Fruit fly (Drosophila melanogaster) whole organism, embryonic: ENCODE measurements around the gene Rpn9.

Experiments
- Atf6 ChIP-seq: fragments of 200-800 bp; sonication (Bioruptor generic); IDR thresholded peaks from 2 replicates; pipeline ENCODE4 v1.3.6; 2022; ENCODE audit warnings: missing biosample characterization, missing genetic modification characterization
- Bteb2 ChIP-seq: fragments of 200-800 bp; sonication (Bioruptor generic); optimal IDR thresholded peaks from 2 replicates; lab custom pipeline; 2016; ENCODE audit warnings: missing biosample characterization, missing genetic modification characterization
- CG1024 ChIP-seq: fragments of 200-800 bp; sonication (Bioruptor generic); IDR thresholded peaks from 2 replicates; pipeline ENCODE4 v1.3.6; 2022; ENCODE audit warnings: missing biosample characterization, missing genetic modification characterization
- CG11504 ChIP-seq: fragments of 200-800 bp; sonication (Bioruptor generic); optimal IDR thresholded peaks from 3 replicates; lab custom pipeline; 2019; ENCODE audit warnings: missing biosample characterization, mild to moderate bottlenecking, missing genetic modification characterization, moderate library complexity
- CG12104 ChIP-seq: fragments of 200-800 bp; sonication (Bioruptor generic); optimal IDR thresholded peaks from 3 replicates; lab custom pipeline; 2016; ENCODE audit warnings: missing biosample characterization, missing genetic modification characterization
- CG13296 ChIP-seq: fragments of 200-800 bp; sonication (Bioruptor generic); optimal IDR thresholded peaks from 3 replicates; lab custom pipeline; 2018; ENCODE audit warnings: missing biosample characterization, mild to moderate bottlenecking, missing genetic modification characterization
- CG14710 ChIP-seq: fragments of 200-800 bp; sonication (Bioruptor generic); optimal IDR thresholded peaks from 3 replicates; lab custom pipeline; 2019; ENCODE audit warnings: missing biosample characterization, mild to moderate bottlenecking, missing genetic modification characterization, moderate library complexity
- CG14860 ChIP-seq: fragments of 200-800 bp; sonication (Bioruptor generic); IDR thresholded peaks from 3 replicates; pipeline ENCODE4 v1.3.6; 2022; ENCODE audit warnings: missing biosample characterization, missing genetic modification characterization; ENCODE audit not compliant: partially characterized antibody
- CG15011 ChIP-seq: fragments of 200-800 bp; sonication (Bioruptor generic); optimal IDR thresholded peaks from 3 replicates; lab custom pipeline; 2018; ENCODE audit warnings: missing biosample characterization, mild to moderate bottlenecking, missing genetic modification characterization
- CG18619 ChIP-seq: fragments of 200-800 bp; sonication (Bioruptor generic); optimal IDR thresholded peaks from 3 replicates; lab custom pipeline; 2017; ENCODE audit warnings: missing biosample characterization, mild to moderate bottlenecking, missing genetic modification characterization
- CG2678 ChIP-seq: fragments of 200-800 bp; sonication (Bioruptor generic); optimal IDR thresholded peaks from 3 replicates; lab custom pipeline; 2019; ENCODE audit warnings: missing biosample characterization, mild to moderate bottlenecking, missing genetic modification characterization, moderate library complexity
- CG2889 ChIP-seq: fragments of 200-800 bp; sonication (Bioruptor generic); IDR thresholded peaks from 3 replicates; pipeline ENCODE4 v1.3.6; 2022; ENCODE audit warnings: missing biosample characterization, missing genetic modification characterization
- CG3065 ChIP-seq: fragments of 200-800 bp; sonication (Bioruptor generic); optimal IDR thresholded peaks from 2 replicates; lab custom pipeline; 2016; ENCODE audit warnings: missing biosample characterization, missing genetic modification characterization
- CG3995 ChIP-seq: fragments of 200-800 bp; sonication (Bioruptor generic); optimal IDR thresholded peaks from 3 replicates; lab custom pipeline; 2016; ENCODE audit warnings: missing biosample characterization, missing genetic modification characterization
- CG4424 ChIP-seq: fragments of 200-800 bp; sonication (Bioruptor generic); optimal IDR thresholded peaks from 3 replicates; lab custom pipeline; 2016; ENCODE audit warnings: missing biosample characterization, missing genetic modification characterization
- CG6654 ChIP-seq: fragments of 200-800 bp; sonication (Bioruptor generic); optimal IDR thresholded peaks from 2 replicates; lab custom pipeline; 2017; ENCODE audit warnings: missing biosample characterization, mild to moderate bottlenecking, missing genetic modification characterization
- CG7271 ChIP-seq: fragments of 200-800 bp; sonication (Bioruptor generic); optimal IDR thresholded peaks from 2 replicates; lab custom pipeline; 2018; ENCODE audit warnings: missing biosample characterization, mild to moderate bottlenecking, missing genetic modification characterization, moderate library complexity
- CG8359 ChIP-seq: fragments of 200-800 bp; sonication (Bioruptor generic); optimal IDR thresholded peaks from 2 replicates; lab custom pipeline; 2017; ENCODE audit warnings: missing biosample characterization, mild to moderate bottlenecking, missing genetic modification characterization, borderline replicate concordance
- CG8478 ChIP-seq: fragments of >200 bp; optimal IDR thresholded peaks from 2 replicates; lab custom pipeline; 2018
- Camta ChIP-seq: fragments of 200-800 bp; sonication (Bioruptor generic); optimal IDR thresholded peaks from 2 replicates; lab custom pipeline; 2016; ENCODE audit warnings: missing biosample characterization, missing genetic modification characterization
- Chrac-16 ChIP-seq: fragments of 200-800 bp; sonication (Bioruptor generic); optimal IDR thresholded peaks from 3 replicates; lab custom pipeline; 2016; ENCODE audit warnings: missing biosample characterization, missing genetic modification characterization
- CrebB ChIP-seq: fragments of 200-800 bp; sonication (Bioruptor generic); optimal IDR thresholded peaks from 3 replicates; lab custom pipeline; 2018; ENCODE audit warnings: missing biosample characterization, mild to moderate bottlenecking, missing genetic modification characterization
- D19A ChIP-seq: fragments of 200-800 bp; optimal IDR thresholded peaks from 3 replicates; lab custom pipeline; 2019; ENCODE audit warnings: missing biosample characterization, mild to moderate bottlenecking, missing genetic modification characterization, moderate library complexity
- Dll ChIP-seq: fragments of 200-800 bp; sonication (Bioruptor generic); IDR thresholded peaks from 4 replicates; pipeline ENCODE4 v1.3.6; 2022; ENCODE audit warnings: missing biosample characterization, missing genetic modification characterization; ENCODE audit not compliant: partially characterized antibody
- Hr51 ChIP-seq, 2 experiments: fragments of 200-800 bp; sonication (Bioruptor generic); optimal IDR thresholded peaks; 2 replicates in 1 of 2; 3 replicates in 1 of 2; lab custom pipeline; 2016 to 2018; ENCODE audit warnings: missing biosample characterization in 2 of 2, missing genetic modification characterization in 2 of 2, mild to moderate bottlenecking in 1 of 2, moderate library complexity in 1 of 2
- Hr78 ChIP-seq, 2 experiments: fragments of 200-800 bp in 1 of 2; fragments of >200 bp in 1 of 2; sonication (Bioruptor generic) in 1 of 2; optimal IDR thresholded peaks; 2 replicates each; lab custom pipeline; 2017 to 2019; ENCODE audit warnings: missing biosample characterization in 2 of 2, missing genetic modification characterization in 2 of 2, mild to moderate bottlenecking in 1 of 2, moderate library complexity in 1 of 2
- Mad ChIP-seq: fragments of 200-800 bp; sonication (Bioruptor generic); optimal IDR thresholded peaks from 2 replicates; lab custom pipeline; 2016; ENCODE audit warnings: missing biosample characterization, missing genetic modification characterization
- Max ChIP-seq: fragments of 200-800 bp; sonication (Bioruptor generic); optimal IDR thresholded peaks from 2 replicates; lab custom pipeline; 2016; ENCODE audit warnings: missing biosample characterization, mild to moderate bottlenecking, missing genetic modification characterization
- Mes4 ChIP-seq: fragments of 200-800 bp; sonication (Bioruptor generic); optimal IDR thresholded peaks from 2 replicates; lab custom pipeline; 2016; ENCODE audit warnings: missing biosample characterization, missing genetic modification characterization
- Ptx1 ChIP-seq: fragments of 200-800 bp; sonication (Bioruptor generic); IDR thresholded peaks from 2 replicates; pipeline ENCODE4 v1.3.6; 2022; ENCODE audit warnings: missing biosample characterization, missing genetic modification characterization
- Ravus ChIP-seq: fragments of 200-800 bp; sonication (Bioruptor generic); IDR thresholded peaks from 2 replicates; pipeline ENCODE4 v1.3.6; 2022; ENCODE audit warnings: missing biosample characterization, missing genetic modification characterization
- Six4 ChIP-seq: fragments of 200-800 bp; sonication (Bioruptor generic); optimal IDR thresholded peaks from 2 replicates; lab custom pipeline; 2016; ENCODE audit warnings: missing biosample characterization, missing genetic modification characterization
- Ssrp ChIP-seq: fragments of 200-800 bp; sonication (Bioruptor generic); optimal IDR thresholded peaks from 2 replicates; lab custom pipeline; 2018; ENCODE audit warnings: missing biosample characterization, mild to moderate bottlenecking, missing genetic modification characterization, moderate library complexity
- aop ChIP-seq: fragments of 200-800 bp; sonication (Bioruptor generic); IDR thresholded peaks from 2 replicates; pipeline ENCODE4 v1.3.6; 2022; ENCODE audit warnings: missing biosample characterization, missing genetic modification characterization
- cas ChIP-seq: fragments of 200-800 bp; sonication (Bioruptor generic); IDR thresholded peaks from 2 replicates; pipeline ENCODE4 v1.3.6; 2022; ENCODE audit warnings: missing biosample characterization, missing genetic modification characterization
- chif ChIP-seq, 2 experiments: fragments of 200-800 bp; sonication (Bioruptor generic); optimal IDR thresholded peaks; 3 replicates each; lab custom pipeline; 2016; ENCODE audit warnings: missing biosample characterization in 2 of 2, missing genetic modification characterization in 2 of 2
- croc ChIP-seq: fragments of 200-800 bp; sonication (Bioruptor generic); conservative IDR thresholded peaks from 3 replicates; pipeline ENCODE4 v1.3.6; 2022; ENCODE audit warnings: missing biosample characterization, missing genetic modification characterization
- da ChIP-seq: fragments of 200-800 bp; sonication (Bioruptor generic); optimal IDR thresholded peaks from 2 replicates; lab custom pipeline; 2016; ENCODE audit warnings: missing biosample characterization, missing genetic modification characterization
- emc ChIP-seq: fragments of 200-800 bp; sonication (Bioruptor generic); optimal IDR thresholded peaks from 2 replicates; lab custom pipeline; 2016; ENCODE audit warnings: missing biosample characterization, missing genetic modification characterization
- gro ChIP-seq: fragments of 200-800 bp; sonication (Bioruptor generic); optimal IDR thresholded peaks from 2 replicates; lab custom pipeline; 2016; ENCODE audit warnings: missing biosample characterization, missing genetic modification characterization
- jigr1 ChIP-seq: fragments of 200-800 bp; sonication (Bioruptor generic); IDR thresholded peaks from 3 replicates; pipeline ENCODE4 v1.3.6; 2022; ENCODE audit warnings: missing biosample characterization, missing genetic modification characterization
- lbe ChIP-seq: fragments of 200-800 bp; sonication (Bioruptor generic); optimal IDR thresholded peaks from 2 replicates; lab custom pipeline; 2016; ENCODE audit warnings: missing biosample characterization, mild to moderate bottlenecking, missing genetic modification characterization
- nerfin-1 ChIP-seq: fragments of 200-800 bp; sonication (Bioruptor generic); optimal IDR thresholded peaks from 3 replicates; lab custom pipeline; 2019; ENCODE audit warnings: missing biosample characterization, mild to moderate bottlenecking, missing genetic modification characterization, moderate library complexity
- oc ChIP-seq: fragments of 200-800 bp; sonication (Bioruptor generic); optimal IDR thresholded peaks from 2 replicates; lab custom pipeline; 2018; ENCODE audit warnings: missing biosample characterization, mild to moderate bottlenecking, missing genetic modification characterization, moderate library complexity
- phol ChIP-seq: fragments of 200-800 bp; sonication (Bioruptor generic); optimal IDR thresholded peaks from 3 replicates; lab custom pipeline; 2018; ENCODE audit warnings: missing biosample characterization, mild to moderate bottlenecking, missing genetic modification characterization, moderate library complexity
- sens ChIP-seq: fragments of 200-800 bp; sonication (Bioruptor generic); peaks from one replicate; lab custom pipeline; 2016; ENCODE audit warnings: missing biosample characterization, missing genetic modification characterization
- slou ChIP-seq: fragments of 200-800 bp; sonication (Bioruptor generic); optimal IDR thresholded peaks from 3 replicates; lab custom pipeline; 2016; ENCODE audit warnings: missing biosample characterization, missing genetic modification characterization
- sug ChIP-seq: fragments of 200-800 bp; optimal IDR thresholded peaks from 2 replicates; lab custom pipeline; 2019; ENCODE audit warnings: missing biosample characterization, mild to moderate bottlenecking, missing genetic modification characterization, moderate library complexity
- tap ChIP-seq: fragments of 200-800 bp; optimal IDR thresholded peaks from 3 replicates; lab custom pipeline; 2019; ENCODE audit warnings: missing biosample characterization, mild to moderate bottlenecking, missing genetic modification characterization, moderate library complexity
- tin ChIP-seq: fragments of 200-800 bp; sonication (Bioruptor generic); optimal IDR thresholded peaks from 3 replicates; lab custom pipeline; 2016; ENCODE audit warnings: missing biosample characterization, missing genetic modification characterization
- zen2 ChIP-seq: fragments of 200-800 bp; sonication (Bioruptor generic); IDR thresholded peaks from 3 replicates; pipeline ENCODE4 v1.3.6; 2022; ENCODE audit warnings: missing biosample characterization, missing genetic modification characterization; ENCODE audit not compliant: partially characterized antibody

Rpn9 gene

DNA sequence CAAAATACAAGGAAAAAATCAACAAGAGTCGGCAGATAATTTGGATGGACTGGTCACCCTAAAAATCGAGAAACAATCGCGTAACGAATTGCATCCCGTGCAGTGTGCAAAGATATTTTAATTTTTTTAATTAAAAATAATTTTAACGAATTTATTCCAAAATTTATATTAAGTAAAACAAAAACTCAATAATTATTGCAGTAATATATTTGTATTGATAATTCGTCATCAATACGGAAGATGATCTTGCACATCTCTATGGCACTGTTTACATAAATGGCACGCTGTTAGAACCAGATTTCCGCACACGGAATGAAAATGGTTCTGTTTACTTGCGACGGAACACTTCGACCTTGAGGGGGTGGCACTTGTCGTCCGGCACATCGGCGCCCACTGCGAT is 39.5 kb upstream of the Rpn9 start, which contains the start of gene tst (continued):
- TF ChIP-seq CG1024 (GFP tag; lab: Robert Waterston, UW) (peak; percentile 86), Ptx1 (GFP tag; lab: Robert Waterston, UW) (peak; percentile 99), CG8478 (lab: Kevin White, UChicago) (no peak), CG3065 (GFP tag; lab: Kevin White, UChicago) (peak; percentile 83), slou (GFP tag; lab: Kevin White, UChicago) (peak; percentile 73), sug (peak; percentile 79), Six4 (GFP tag; lab: Kevin White, UChicago) (peak; percentile 81), Bteb2 (GFP tag; lab: Kevin White, UChicago) (peak; percentile 31), Hr78 (GFP tag; optimal IDR thresholded peaks at IDR 0.05; lab: Kevin White, UChicago) (no peak), CG12104 (GFP tag; lab: Kevin White, UChicago) (peak; percentile 88), Mad (peak; percentile 45), sens (peak; percentile 93), Chrac-16 (GFP tag; lab: Kevin White, UChicago) (peak; percentile 87), jigr1 (GFP tag; lab: Robert Waterston, UW) (peak; percentile 92), CG7271 (tag; lab: Kevin White, UChicago) (peak; percentile 87), CG3995 (GFP tag; lab: Kevin White, UChicago) (no peak), Hr51 (GFP tag; optimal IDR thresholded peaks at IDR 0.05; lab: Kevin White, UChicago) (peak; percentile 44 to 90), oc (tag; lab: Kevin White, UChicago) (peak; percentile 89), chif (GFP tag; optimal IDR thresholded peaks at IDR 0.05; lab: Kevin White, UChicago) (peak in 1 of 2 experiments; percentile 55), croc (GFP tag; lab: Robert Waterston, UW) (peak; percentile 94), CG14860 (GFP tag; lab: Robert Waterston, UW) (no peak), CG2678 (tag; lab: Kevin White, UChicago) (peak; percentile 93), CG18619 (GFP tag; lab: Kevin White, UChicago) (peak; percentile 78), zen2 (GFP tag; lab: Robert Waterston, UW) (no peak), phol (tag; lab: Kevin White, UChicago) (peak; percentile 95), da (GFP tag; lab: Kevin White, UChicago) (no peak), nerfin-1 (peak; percentile 79), Ssrp (tag; lab: Kevin White, UChicago) (peak; percentile 95), CG11504 (tag; lab: Kevin White, UChicago) (peak; percentile 92), CG6654 (GFP tag; lab: Kevin White, UChicago) (peak; percentile 56), CG8359 (GFP tag; lab: Kevin White, UChicago) (peak; percentile 54), lbe (GFP tag; lab: Kevin White, UChicago) (peak; percentile 90), aop (GFP tag; lab: Robert Waterston, UW) (peak; percentile 56), CG2889 (GFP tag; lab: Robert Waterston, UW) (peak; percentile 93), Dll (peak; percentile 71; the same call in 3 of the 4 replicates), CrebB (tag; lab: Kevin White, UChicago) (peak; percentile 68), CG14710 (tag; lab: Kevin White, UChicago) (peak; percentile 96), Ravus (GFP tag; lab: Robert Waterston, UW) (peak; percentile 89), CG4424 (GFP tag; lab: Kevin White, UChicago) (peak; percentile 93), D19A (peak; percentile 85), Mes4 (GFP tag; lab: Kevin White, UChicago) (peak; percentile 7), Atf6 (GFP tag; lab: Robert Waterston, UW) (peak; percentile 91), cas (GFP tag; lab: Robert Waterston, UW) (peak; percentile 93), tin (peak; percentile 88), CG13296 (peak; percentile 92), Camta (peak; percentile 32), emc (peak; percentile 3), CG15011 (GFP tag; lab: Kevin White, UChicago) (peak; percentile 76), tap (tag; lab: Kevin White, UChicago) (peak; percentile 84), Max (GFP tag; lab: Kevin White, UChicago) (peak; percentile 82), gro (GFP tag; lab: Kevin White, UChicago) (no peak)
